Worm (Caenorhabditis elegans) whole organism, L4 larva: ENCODE measurements around the gene F02H6.2.
A peak's percentile ranks its signal among the peaks of the same experiment; 100 is the strongest.

ENCODE experiments used
- T26A8.4 ChIP-seq: fragments of 200-800 bp; sonication (Bioruptor generic); IDR thresholded peaks from 2 replicates; pipeline ENCODE4 v1.3.6; 2022; ENCODE audit warnings: missing genetic modification characterization, missing compliant biosample characterization
- ceh-28 ChIP-seq: fragments of 150-350 bp; optimal IDR thresholded peaks from 2 replicates; lab custom pipeline; 2014; ENCODE audit warnings: missing biosample characterization, missing genetic modification reagents, missing genetic modification characterization
- ces-1 ChIP-seq: fragments of 150-350 bp; sonication (generic microtip); optimal IDR thresholded peaks from 4 replicates; lab custom pipeline; 2014; ENCODE audit warnings: missing biosample characterization, missing genetic modification reagents, missing genetic modification characterization
- dpl-1 ChIP-seq: fragments of 150-350 bp; optimal IDR thresholded peaks from 2 replicates; lab custom pipeline; 2014; ENCODE audit warnings: missing biosample characterization, missing genetic modification reagents, missing genetic modification characterization
- egl-27 ChIP-seq: sonication (generic microtip); optimal IDR thresholded peaks from 3 replicates; lab custom pipeline; 2017; ENCODE audit warnings: missing biosample characterization, missing genetic modification reagents, missing genetic modification characterization
- nhr-10 ChIP-seq: fragments of 150-350 bp; optimal IDR thresholded peaks from 2 replicates; lab custom pipeline; 2014; ENCODE audit warnings: missing biosample characterization, missing genetic modification characterization
- nhr-28 ChIP-seq: fragments of 150-350 bp; optimal IDR thresholded peaks from 2 replicates; lab custom pipeline; 2014; ENCODE audit warnings: missing biosample characterization, missing genetic modification characterization
- nhr-6 ChIP-seq: fragments of 150-350 bp; optimal IDR thresholded peaks from 2 replicates; lab custom pipeline; 2014; ENCODE audit warnings: missing biosample characterization, missing genetic modification characterization
- pqm-1 ChIP-seq: sonication (generic microtip); optimal IDR thresholded peaks from 2 replicates; lab custom pipeline; 2017; ENCODE audit warnings: missing biosample characterization, missing genetic modification characterization
- skn-1 ChIP-seq: fragments of 150-350 bp; optimal IDR thresholded peaks from 2 replicates; lab custom pipeline; 2014; ENCODE audit warnings: missing biosample characterization, missing genetic modification characterization
- unc-62 ChIP-seq, 3 experiments: fragments of 150-350 bp in 1 of 3; sonication (generic microtip); optimal IDR thresholded peaks in 2 of 3; peaks in 1 of 3; 1 replicate in 1 of 3; 2 replicates in 2 of 3; lab custom pipeline; 2014 to 2017; ENCODE audit warnings: missing biosample characterization in 3 of 3, missing genetic modification characterization in 3 of 3, missing genetic modification reagents in 3 of 3, missing genotype in 1 of 3
- zag-1 ChIP-seq: fragments of 150-350 bp; optimal IDR thresholded peaks from 2 replicates; lab custom pipeline; 2014; ENCODE audit warnings: missing biosample characterization, missing genetic modification characterization

DNA sequence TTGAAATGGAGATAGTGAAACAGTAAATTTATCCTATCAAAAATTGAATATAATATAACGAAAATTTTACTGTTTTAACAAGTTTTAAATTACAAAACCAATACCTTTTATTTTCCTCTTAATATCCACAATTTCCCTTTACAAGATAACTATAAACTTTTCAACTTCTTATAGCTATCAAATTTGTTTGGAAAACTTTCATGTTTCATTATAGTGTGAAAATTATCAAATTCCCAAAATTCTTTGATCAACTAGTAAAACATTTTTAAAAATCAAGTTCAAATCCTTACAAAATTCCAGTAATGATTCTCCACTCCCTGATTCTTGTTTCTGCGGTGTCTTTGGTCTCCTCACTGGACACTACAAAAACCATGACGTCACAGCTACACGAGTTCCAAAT is 14.2 kb upstream of the F02H6.2 start, which contains the start of gene R05A10.1:
- TF ChIP-seq ces-1 (GFP tag; lab: Kevin White, UChicago) (no peak), ceh-28 (no peak), nhr-28 (tag; lab: Kevin White, UChicago) (no peak), skn-1 (no peak), zag-1 (no peak), T26A8.4 (GFP tag; lab: Robert Waterston, UW) (no peak), unc-62 (GFP tag; optimal IDR thresholded peaks at IDR 0.05 in 1 of 2; lab: Kevin White, UChicago) (peak in 1 of 2 experiments; percentile 70), unc-62 (tag; optimal IDR thresholded peaks at IDR 0.05; lab: Kevin White, UChicago) (no peak), dpl-1 (GFP tag; lab: Kevin White, UChicago) (no peak), nhr-10 (no peak), egl-27 (tag; lab: Kevin White, UChicago) (no peak), pqm-1 (tag; lab: Kevin White, UChicago) (no peak), nhr-6 (tag; lab: Kevin White, UChicago) (no peak)
